Worm (Caenorhabditis elegans) whole organism, L2 larva: ENCODE results near the gene C52E2.2.

Experiments
- Y55F3AM.14 ChIP-seq: fragments of 200-800 bp; sonication (Bioruptor generic); optimal IDR thresholded peaks from 2 replicates; lab custom pipeline; 2018; ENCODE audit warnings: mild to moderate bottlenecking, missing genetic modification characterization, missing compliant biosample characterization
- ama-1 ChIP-seq: fragments of 150-350 bp; optimal IDR thresholded peaks from 2 replicates; lab custom pipeline; 2018; ENCODE audit warnings: inconsistent platforms
- blmp-1 ChIP-seq: sonication (generic microtip); optimal IDR thresholded peaks from 2 replicates; lab custom pipeline; 2017; ENCODE audit warnings: missing genetic modification characterization, mild to moderate bottlenecking, missing compliant biosample characterization, antibody characterized with exemption, moderate library complexity; ENCODE audit not compliant: insufficient read depth
- elt-3 ChIP-seq: sonication (generic microtip); optimal IDR thresholded peaks from 2 replicates; lab custom pipeline; 2017; ENCODE audit warnings: missing biosample characterization, missing genetic modification characterization
- nhr-12 ChIP-seq: fragments of 150-350 bp; optimal IDR thresholded peaks from 2 replicates; lab custom pipeline; 2014; ENCODE audit warnings: missing biosample characterization, missing genetic modification characterization
- unc-62 ChIP-seq: fragments of 150-350 bp; optimal IDR thresholded peaks from 2 replicates; lab custom pipeline; 2014; ENCODE audit warnings: missing biosample characterization, missing genetic modification reagents, missing genetic modification characterization

DNA sequence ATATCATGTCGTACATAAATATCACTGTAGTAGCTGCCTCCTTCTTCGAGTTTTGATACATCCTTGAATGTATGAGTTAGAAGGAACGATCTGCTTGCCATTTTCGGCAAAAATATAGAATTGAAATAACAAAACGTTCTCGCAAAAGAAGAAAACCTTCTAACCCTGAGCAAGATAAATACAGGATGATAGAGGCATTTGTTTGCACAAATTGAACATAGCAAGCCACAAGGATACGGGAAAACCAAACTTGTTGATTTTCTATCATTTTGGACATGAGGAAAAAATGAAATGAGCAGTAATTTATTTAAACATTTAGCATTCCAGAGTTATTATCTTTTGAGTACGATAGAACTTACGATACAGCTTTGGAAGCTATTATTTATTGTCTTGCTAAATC lies 36.5 kb downstream of the C52E2.2 start, which contains the start of gene math-8:
- TF ChIP-seq Y55F3AM.14 (GFP tag; lab: Kevin White, UChicago), result no peak
- TF ChIP-seq nhr-12 (tag; lab: Kevin White, UChicago), result no peak
- TF ChIP-seq unc-62 (GFP tag; lab: Kevin White, UChicago), result no peak
- TF ChIP-seq ama-1 (lab: Kevin White, UChicago), result no peak
- no peak for TF ChIP-seq blmp-1
- no peak for TF ChIP-seq elt-3 (tag; lab: Kevin White, UChicago)
